Worm (Caenorhabditis elegans): ENCODE results near the gene srx-51.

The srx-51 gene

DNA sequence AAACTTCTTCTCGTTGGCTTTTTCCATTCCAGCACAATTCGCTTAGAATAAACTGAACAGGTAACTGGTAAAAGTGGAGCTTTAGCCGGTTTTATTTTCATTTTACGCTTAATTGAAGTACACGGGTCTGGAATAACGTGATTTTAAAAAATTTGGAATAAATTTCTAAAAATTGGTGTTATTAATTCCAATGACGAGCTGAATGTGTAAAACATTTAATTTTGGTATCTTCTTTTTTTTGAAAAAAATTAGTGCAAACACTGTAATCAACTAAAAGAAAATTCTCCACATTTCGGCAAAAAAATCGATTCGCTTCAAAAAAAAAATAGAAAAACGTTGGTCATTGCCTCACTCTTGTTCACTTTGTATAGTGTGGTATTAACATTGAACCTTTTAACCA is 9.4 kb upstream of the srx-51 start, which contains the start of gene T10H4.4:
Gene T10H4.4 (minus strand): TSS at position 101 of the 400 bp plus-strand sequence.
- TF ChIP-seq unc-62 (GFP tag; optimal IDR thresholded peaks at IDR 0.05): no peak
- no peak for TF ChIP-seq sptf-1 (tag; optimal IDR thresholded peaks at IDR 0.05)
- no peak for TF ChIP-seq lin-32 (GFP tag; optimal IDR thresholded peaks at IDR 0.05)
- TF ChIP-seq nhr-2 (tag; optimal IDR thresholded peaks at IDR 0.05): no peak

DNA sequence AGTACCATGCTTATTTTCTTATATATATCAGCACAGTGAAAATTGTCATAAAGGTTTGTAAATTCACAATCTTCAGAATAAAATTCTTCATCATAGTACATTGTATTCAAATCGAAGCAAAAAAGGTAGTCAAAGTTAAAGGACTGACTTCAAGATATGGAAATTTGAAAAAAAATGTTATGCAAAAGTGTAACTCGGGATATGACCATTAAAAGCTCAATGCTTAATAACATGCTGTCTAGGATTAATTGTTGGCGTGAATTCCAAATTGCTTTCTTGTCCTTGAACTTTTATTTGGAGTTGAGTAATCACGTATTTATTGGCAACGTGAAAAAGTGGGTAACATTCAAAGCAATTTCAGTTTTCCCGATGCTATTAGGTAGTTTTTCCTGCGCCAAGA is 6.9 kb upstream of the srx-51 start, which contains the start of gene srw-16:
Gene srw-16 (minus strand): TSS at position 101 of the 400 bp plus-strand sequence.
- TF ChIP-seq hlh-1 (tag; optimal IDR thresholded peaks at IDR 0.05) (no peak), elt-1 (tag; optimal IDR thresholded peaks at IDR 0.05; ENCODE audit: borderline replicate concordance, insufficient read depth) (no peak), nhr-237 (tag; optimal IDR thresholded peaks at IDR 0.05) (no peak), blmp-1 (tag; optimal IDR thresholded peaks at IDR 0.05) (no peak), ces-1 (GFP tag; optimal IDR thresholded peaks at IDR 0.05) (no peak), M03D4.4 (tag; optimal IDR thresholded peaks at IDR 0.05) (no peak), mls-2 (tag; optimal IDR thresholded peaks at IDR 0.05) (no peak), unc-120 (tag; optimal IDR thresholded peaks at IDR 0.05; ENCODE audit: poor library complexity, severe bottlenecking) (no peak), mab-5 (tag; optimal IDR thresholded peaks at IDR 0.05) (no peak), elt-3 (tag; optimal IDR thresholded peaks at IDR 0.05) (no peak), tbx-8 (GFP tag; optimal IDR thresholded peaks at IDR 0.05) (no peak), nhr-2 (tag; optimal IDR thresholded peaks at IDR 0.05) (no peak), lin-32 (GFP tag; optimal IDR thresholded peaks at IDR 0.05) (no peak), ham-2 (GFP tag; optimal IDR thresholded peaks at IDR 0.05) (no peak), unc-62 (GFP tag; optimal IDR thresholded peaks at IDR 0.05) (no peak)

DNA sequence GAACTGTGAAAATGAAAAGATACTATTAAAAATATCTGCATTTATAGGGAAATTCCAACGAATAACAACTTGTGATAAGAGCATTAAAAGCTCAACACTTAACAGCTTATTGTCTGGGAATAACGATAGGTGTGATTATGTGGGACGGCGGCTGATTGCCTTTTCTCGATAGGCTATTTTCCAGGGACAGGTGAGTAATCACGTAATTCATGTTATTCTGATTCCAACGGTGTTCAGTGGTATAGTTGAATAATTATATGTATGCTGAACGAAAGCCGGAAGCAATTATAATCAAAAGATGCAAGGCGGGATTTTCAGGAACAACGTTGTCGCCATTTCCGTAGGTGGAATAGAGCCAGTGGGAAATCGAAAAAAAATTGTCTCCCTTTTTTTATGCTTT is 4.8 kb upstream of the srx-51 start, which contains the start of gene srw-17:
Gene srw-17 (minus strand): TSS at position 101 of the 400 bp plus-strand sequence.
- TF ChIP-seq drap-1 (GFP tag; optimal IDR thresholded peaks at IDR 0.05) (no peak), ztf-11 (tag; optimal IDR thresholded peaks at IDR 0.05) (no peak), nhr-237 (tag; optimal IDR thresholded peaks at IDR 0.05) (no peak), nhr-2 (tag; optimal IDR thresholded peaks at IDR 0.05) (no peak), M03D4.4 (tag; optimal IDR thresholded peaks at IDR 0.05) (no peak), unc-39 (tag; optimal IDR thresholded peaks at IDR 0.05) (no peak), elt-3 (tag; optimal IDR thresholded peaks at IDR 0.05) (no peak), blmp-1 (tag; optimal IDR thresholded peaks at IDR 0.05) (no peak), unc-120 (tag; optimal IDR thresholded peaks at IDR 0.05; ENCODE audit: poor library complexity, severe bottlenecking) (no peak), nhr-76 (tag; optimal IDR thresholded peaks at IDR 0.05) (no peak), lin-13 (tag; optimal IDR thresholded peaks at IDR 0.05) (no peak), ces-1 (GFP tag; optimal IDR thresholded peaks at IDR 0.05) (no peak), zip-8 (tag; optimal IDR thresholded peaks at IDR 0.05) (no peak), cnd-1 (tag; optimal IDR thresholded peaks at IDR 0.05) (no peak), lsy-2 (tag; optimal IDR thresholded peaks at IDR 0.05) (no peak), ceh-39 (tag; optimal IDR thresholded peaks at IDR 0.05) (no peak), tbx-8 (GFP tag; optimal IDR thresholded peaks at IDR 0.05) (no peak), unc-62 (GFP tag; optimal IDR thresholded peaks at IDR 0.05) (no peak), nhr-28 (tag; optimal IDR thresholded peaks at IDR 0.05) (no peak), ceh-43 (GFP tag; optimal IDR thresholded peaks at IDR 0.05) (no peak)

DNA sequence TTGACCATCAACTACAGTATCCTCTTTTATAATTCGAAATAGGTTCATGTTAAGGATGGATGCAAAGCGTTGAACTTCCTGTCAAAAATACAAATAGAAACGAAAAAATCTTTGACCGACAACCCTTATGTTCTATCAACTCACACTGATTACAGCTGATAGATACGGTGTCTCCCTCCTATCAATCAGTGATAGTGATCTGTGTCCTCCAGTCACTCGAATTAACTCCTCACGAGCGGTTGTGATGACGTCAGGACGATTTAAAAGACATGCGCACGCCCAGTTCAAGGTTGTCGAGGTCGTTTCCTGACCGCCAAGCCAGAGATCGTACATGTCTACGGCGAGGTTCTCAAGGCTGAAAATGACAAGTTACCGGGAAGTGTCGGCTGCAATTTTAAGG is 4.3 kb downstream of the srx-51 start:
- TF ChIP-seq mab-5 (tag; optimal IDR thresholded peaks at IDR 0.05): no peak
- TF ChIP-seq sem-2 (GFP tag; optimal IDR thresholded peaks at IDR 0.05): no peak
- no peak for TF ChIP-seq flh-1 (GFP tag; optimal IDR thresholded peaks at IDR 0.05)
- TF ChIP-seq ztf-11 (tag; optimal IDR thresholded peaks at IDR 0.05): no peak
- TF ChIP-seq hlh-1 (tag; optimal IDR thresholded peaks at IDR 0.05): no peak
- no peak for TF ChIP-seq unc-120 (tag; optimal IDR thresholded peaks at IDR 0.05; ENCODE audit: poor library complexity, severe bottlenecking)
- no peak for TF ChIP-seq elt-3 (tag; optimal IDR thresholded peaks at IDR 0.05)
- no peak for TF ChIP-seq M03D4.4 (tag; optimal IDR thresholded peaks at IDR 0.05)

DNA sequence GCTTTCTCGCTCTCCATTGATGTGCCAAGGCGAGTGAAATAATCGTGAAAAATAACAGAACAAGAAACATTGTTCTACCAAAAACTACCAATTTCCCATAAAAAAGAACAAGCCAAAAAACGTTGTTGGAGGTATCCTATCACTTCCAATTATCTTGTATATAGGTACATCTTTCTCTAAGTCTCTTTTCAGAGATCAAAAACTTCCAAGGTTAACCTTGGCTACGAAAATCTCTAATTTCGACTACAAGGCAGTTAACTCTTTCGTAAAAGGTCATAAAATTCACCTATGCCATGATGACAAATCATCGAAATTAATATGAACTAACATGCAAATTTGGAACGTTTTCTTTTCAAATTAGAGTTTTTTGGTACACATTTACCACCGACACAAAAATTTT is 6.2 kb downstream of the srx-51 start, which contains the start of gene cyp-34A1:
Gene cyp-34A1 (minus strand): TSS at position 101 of the 400 bp plus-strand sequence.
- TF ChIP-seq drap-1 (GFP tag; optimal IDR thresholded peaks at IDR 0.05): no peak

DNA sequence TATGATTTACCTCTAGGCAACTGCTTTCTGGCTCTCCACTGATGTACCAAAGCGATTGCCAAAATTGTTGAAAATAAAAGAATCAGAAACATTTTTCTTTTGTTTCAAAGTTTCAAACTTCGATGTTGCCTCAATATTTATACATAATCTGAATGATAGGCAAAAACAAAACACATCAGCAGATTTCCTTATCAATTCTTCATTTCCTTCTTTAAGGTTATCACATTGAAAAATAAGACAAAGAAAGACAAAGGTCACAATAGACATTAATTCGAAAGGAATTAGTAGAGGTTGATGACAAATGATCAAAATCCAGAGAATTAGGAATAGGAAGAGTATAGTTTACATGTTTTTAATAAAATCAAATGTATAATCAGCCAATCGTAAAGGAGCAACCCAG is 9.3 kb downstream of the srx-51 start, which contains the start of gene cyp-34A2:
Gene cyp-34A2 (minus strand): TSS at position 101 of the 400 bp plus-strand sequence.
- no peak for TF ChIP-seq unc-39 (tag; optimal IDR thresholded peaks at IDR 0.05)
- TF ChIP-seq cnd-1 (tag; optimal IDR thresholded peaks at IDR 0.05): no peak
- no peak for TF ChIP-seq nhr-12 (tag; optimal IDR thresholded peaks at IDR 0.05)
- no peak for TF ChIP-seq ceh-39 (tag; optimal IDR thresholded peaks at IDR 0.05)
- no peak for TF ChIP-seq bed-3 (GFP tag; optimal IDR thresholded peaks at IDR 0.05)
- no peak for TF ChIP-seq flh-1 (GFP tag; optimal IDR thresholded peaks at IDR 0.05)
- TF ChIP-seq nhr-2 (tag; optimal IDR thresholded peaks at IDR 0.05): no peak
- TF ChIP-seq unc-120 (tag; optimal IDR thresholded peaks at IDR 0.05; ENCODE audit: poor library complexity, severe bottlenecking): no peak
- no peak for TF ChIP-seq tbx-8 (GFP tag; optimal IDR thresholded peaks at IDR 0.05)
- no peak for TF ChIP-seq M03D4.4 (tag; optimal IDR thresholded peaks at IDR 0.05)
- no peak for TF ChIP-seq zip-8 (tag; optimal IDR thresholded peaks at IDR 0.05)
- no peak for TF ChIP-seq sptf-1 (tag; optimal IDR thresholded peaks at IDR 0.05)
- TF ChIP-seq nhr-237 (tag; optimal IDR thresholded peaks at IDR 0.05): no peak
- no peak for TF ChIP-seq drap-1 (GFP tag; optimal IDR thresholded peaks at IDR 0.05)
- TF ChIP-seq pha-4 (tag; optimal IDR thresholded peaks at IDR 0.05): no peak
- no peak for TF ChIP-seq mab-5 (tag; optimal IDR thresholded peaks at IDR 0.05)
- no peak for TF ChIP-seq mep-1 (tag; optimal IDR thresholded peaks at IDR 0.05)
- TF ChIP-seq lin-13 (tag; optimal IDR thresholded peaks at IDR 0.05): no peak
- no peak for TF ChIP-seq ceh-83 (GFP tag; optimal IDR thresholded peaks at IDR 0.05)
